Fruit fly (Drosophila melanogaster): ENCODE data around the gene CG1896.

CG1896 gene

DNA sequence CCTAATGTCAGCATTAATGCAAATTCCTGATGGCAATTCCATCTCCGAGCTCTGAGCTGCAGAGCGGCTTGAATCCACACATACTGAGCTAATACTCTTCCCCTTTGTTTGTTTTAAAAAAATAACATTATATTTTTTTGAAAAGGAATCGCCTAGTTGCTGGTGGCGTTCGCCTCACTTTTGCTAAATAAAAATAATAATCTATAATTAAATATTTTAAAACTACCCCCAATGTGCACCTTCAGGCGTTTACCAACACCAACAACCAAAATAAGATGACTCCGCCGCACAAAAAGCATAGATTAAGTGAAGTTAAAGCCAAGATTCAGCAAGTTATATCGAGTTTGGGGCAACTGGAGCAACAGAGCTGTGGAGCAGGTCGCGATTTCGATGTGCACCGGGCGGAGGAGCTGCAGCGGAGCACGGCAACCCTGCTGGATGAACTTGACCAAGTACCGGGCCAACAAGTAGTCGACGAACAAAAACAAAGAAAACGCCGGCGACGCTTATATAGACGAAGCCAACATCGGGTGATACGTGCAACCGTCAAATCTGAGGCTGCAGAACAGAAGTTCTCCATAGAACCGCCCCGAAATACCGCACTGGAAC, at the start of gene CG1896:
TSS of gene CG1896 (plus strand) at position 239 of the 609 bp plus-strand sequence.
- TF ChIP-seq CG17801 (GFP tag; optimal IDR thresholded peaks at IDR 0.05; ENCODE audit: partially characterized antibody): peak; percentile 48

dm6 chr3R:31696664-31697063, 47.4 kb upstream of the CG1896 start:
- no peak for TF ChIP-seq CG17801 (GFP tag; optimal IDR thresholded peaks at IDR 0.05; ENCODE audit: partially characterized antibody)

DNA sequence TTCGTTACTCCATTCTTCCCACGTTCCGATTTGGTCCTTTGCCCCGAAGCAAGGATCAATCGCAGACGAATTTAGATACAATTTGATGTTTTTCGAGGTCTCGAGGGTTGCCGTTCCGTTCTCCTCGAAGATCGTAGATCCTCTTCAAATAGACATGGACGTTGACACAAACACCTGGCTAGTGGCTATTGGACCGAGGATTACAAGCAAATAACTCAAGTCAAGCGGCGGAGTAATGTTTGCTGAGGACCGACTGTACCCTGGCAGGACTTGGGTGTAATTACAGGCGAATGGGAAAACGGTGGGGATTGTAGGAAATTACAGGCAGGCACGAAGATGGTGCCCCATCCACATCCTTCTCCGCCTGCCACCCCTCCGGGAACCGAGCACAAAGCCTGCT, 46.5 kb upstream of the CG1896 start:
- TF ChIP-seq CG17801 (GFP tag; optimal IDR thresholded peaks at IDR 0.05; ENCODE audit: partially characterized antibody): no peak

- no peak for TF ChIP-seq CG17801 (GFP tag; optimal IDR thresholded peaks at IDR 0.05; ENCODE audit: partially characterized antibody)
Measured at dm6 chr3R:31698143-31698776, 45.8 kb upstream of the CG1896 start.

- TF ChIP-seq CG17801 (GFP tag; optimal IDR thresholded peaks at IDR 0.05; ENCODE audit: partially characterized antibody): no peak
Measured at dm6 chr3R:31700212-31700611, 43.9 kb upstream of the CG1896 start.

dm6 chr3R:31701934-31702333, 42.1 kb upstream of the CG1896 start:
- no peak for TF ChIP-seq CG17801 (GFP tag; optimal IDR thresholded peaks at IDR 0.05; ENCODE audit: partially characterized antibody)

- no peak for TF ChIP-seq CG17801 (GFP tag; optimal IDR thresholded peaks at IDR 0.05; ENCODE audit: partially characterized antibody)
Measured at dm6 chr3R:31703370-31703769, 40.7 kb upstream of the CG1896 start.

- TF ChIP-seq CG17801 (GFP tag; optimal IDR thresholded peaks at IDR 0.05; ENCODE audit: partially characterized antibody): no peak
Measured at dm6 chr3R:31704524-31705215, 39.4 kb upstream of the CG1896 start.

DNA sequence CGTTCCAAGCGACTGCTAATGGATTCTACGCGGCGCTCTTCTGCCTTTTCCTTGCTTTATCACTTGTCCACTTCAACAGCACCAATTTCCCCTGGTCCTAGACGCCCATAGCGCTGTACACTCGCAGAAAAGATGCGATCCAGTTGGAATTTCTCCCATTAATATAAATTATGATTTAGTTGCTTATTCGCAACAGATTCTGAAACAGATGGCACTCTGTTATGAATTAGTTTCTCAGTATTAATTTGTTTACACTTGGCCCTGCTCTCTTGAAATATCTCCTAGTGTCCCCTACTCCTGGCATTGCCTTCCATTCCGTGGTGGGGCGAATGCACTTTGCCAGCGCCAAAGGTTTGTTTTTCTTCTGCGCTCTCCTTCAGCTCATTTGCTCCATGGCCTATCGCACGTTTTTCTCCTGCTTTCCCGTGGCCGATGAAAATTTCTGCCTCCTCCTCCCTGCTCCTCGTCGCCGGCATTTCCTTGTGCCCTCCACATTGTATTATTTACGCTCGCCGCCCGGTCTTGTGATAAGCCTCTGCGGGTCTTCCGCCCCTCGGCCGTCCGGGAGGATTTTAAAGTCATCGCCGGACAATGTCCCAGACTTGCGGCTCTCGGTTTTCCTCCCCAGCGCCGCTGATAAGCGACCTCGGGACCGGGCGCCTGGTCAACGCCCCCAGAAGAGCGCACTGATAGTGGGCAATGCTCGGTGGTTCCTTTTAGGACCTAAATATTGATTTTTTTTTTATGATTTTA, 37.8 kb upstream of the CG1896 start:
- no peak for TF ChIP-seq CG17801 (GFP tag; optimal IDR thresholded peaks at IDR 0.05; ENCODE audit: partially characterized antibody)

DNA sequence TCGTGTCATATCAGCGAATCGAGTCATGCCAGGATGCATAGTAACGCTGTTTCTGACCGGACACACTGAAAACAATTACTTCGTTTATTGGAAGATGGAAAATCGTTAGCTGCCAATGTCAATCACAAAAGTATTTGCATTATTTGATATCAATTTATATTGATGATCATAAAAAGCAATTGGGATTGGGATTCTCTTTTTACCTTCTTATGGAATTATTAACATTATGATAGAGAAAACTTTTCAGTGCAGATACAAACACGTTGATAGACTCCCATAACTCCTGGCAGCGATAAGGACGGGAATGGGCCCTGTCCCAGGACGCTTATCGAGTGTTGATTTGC, 37.2 kb upstream of the CG1896 start:
- no peak for TF ChIP-seq CG17801 (GFP tag; optimal IDR thresholded peaks at IDR 0.05; ENCODE audit: partially characterized antibody)

- TF ChIP-seq CG17801 (GFP tag; optimal IDR thresholded peaks at IDR 0.05; ENCODE audit: partially characterized antibody): no peak
Measured at dm6 chr3R:31708240-31708639, 35.8 kb upstream of the CG1896 start, which contains the start of gene CG42693. CG42693 (minus strand) TSS chr3R:31708340.

DNA sequence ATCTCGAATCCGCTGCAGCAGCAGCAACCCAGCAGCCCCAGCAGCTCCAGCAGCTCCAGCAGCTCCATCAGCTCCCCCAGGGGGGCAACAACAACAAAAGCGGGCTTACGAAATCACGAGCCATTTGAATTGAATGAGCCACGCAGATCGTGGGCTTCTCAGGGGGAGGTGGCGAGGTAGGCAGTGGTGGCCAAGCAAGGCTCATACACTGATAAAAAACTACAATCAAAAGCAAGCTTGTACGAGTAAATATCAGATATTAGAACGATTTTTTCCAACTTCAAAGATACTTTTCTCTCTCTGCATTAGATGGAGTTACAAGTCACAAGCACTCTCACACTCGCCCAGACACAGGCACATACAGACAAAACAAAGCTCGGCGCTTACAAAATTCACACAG, 34.9 kb upstream of the CG1896 start:
- TF ChIP-seq CG17801 (GFP tag; optimal IDR thresholded peaks at IDR 0.05; ENCODE audit: partially characterized antibody): no peak

DNA sequence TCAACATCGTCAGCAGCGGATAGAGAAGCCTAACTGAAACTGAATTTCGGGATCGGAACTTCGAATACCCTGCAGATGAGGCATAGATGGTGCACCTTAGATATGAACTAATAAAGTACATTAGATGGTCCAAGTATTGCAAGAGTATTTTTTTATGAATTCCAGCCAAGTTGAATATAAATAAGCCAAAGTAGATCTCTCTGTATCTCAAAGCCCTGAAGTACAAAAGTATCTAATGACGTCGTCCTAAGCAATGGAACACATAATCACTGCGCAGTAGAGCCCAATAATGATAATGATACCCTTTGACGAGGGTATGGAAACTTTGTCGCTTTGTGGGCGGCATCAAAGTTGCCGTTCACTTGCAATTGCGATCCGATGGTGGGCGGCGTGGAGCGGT, 34.3 kb upstream of the CG1896 start:
- no peak for TF ChIP-seq CG17801 (GFP tag; optimal IDR thresholded peaks at IDR 0.05; ENCODE audit: partially characterized antibody)

- TF ChIP-seq CG17801 (GFP tag; optimal IDR thresholded peaks at IDR 0.05; ENCODE audit: partially characterized antibody): no peak
Measured at dm6 chr3R:31711270-31712029, 32.6 kb upstream of the CG1896 start.

- TF ChIP-seq CG17801 (GFP tag; optimal IDR thresholded peaks at IDR 0.05; ENCODE audit: partially characterized antibody): no peak
Measured at dm6 chr3R:31712585-31712984, 31.5 kb upstream of the CG1896 start.
